Worm (Caenorhabditis elegans) whole organism, L1 larva: ENCODE results near the gene ppgn-1.
A peak's percentile ranks its signal among the peaks of the same experiment; 100 is the strongest.

Experiments
- C16A3.4 ChIP-seq: fragments of 150-350 bp; optimal IDR thresholded peaks from 2 replicates; lab custom pipeline; 2014; ENCODE audit warnings: missing biosample characterization, missing genetic modification characterization
- C34B4.2 ChIP-seq: sonication (generic microtip); optimal IDR thresholded peaks from 2 replicates; lab custom pipeline; 2017; ENCODE audit warnings: mild to moderate bottlenecking, missing genetic modification characterization, missing compliant biosample characterization
- F16B12.6 ChIP-seq: fragments of 150-350 bp; optimal IDR thresholded peaks from 2 replicates; lab custom pipeline; 2014; ENCODE audit warnings: missing biosample characterization, missing genetic modification characterization
- ama-1 ChIP-seq: fragments of 150-350 bp; optimal IDR thresholded peaks from 2 replicates; lab custom pipeline; 2014
- blmp-1 ChIP-seq: fragments of 150-350 bp; optimal IDR thresholded peaks from 2 replicates; lab custom pipeline; 2014; ENCODE audit warnings: missing biosample characterization, missing genetic modification characterization
- ceh-90 ChIP-seq: sonication (generic microtip); optimal IDR thresholded peaks from 2 replicates; lab custom pipeline; 2016; ENCODE audit warnings: missing genetic modification characterization, missing compliant biosample characterization
- dpl-1 ChIP-seq, 3 experiments: fragments of 150-350 bp in 2 of 3; sonication (generic microtip) in 1 of 3; optimal IDR thresholded peaks; 2 replicates each; lab custom pipeline; 2014 to 2017; ENCODE audit warnings: missing biosample characterization in 3 of 3, missing genetic modification characterization in 3 of 3, missing genetic modification reagents in 3 of 3
- efl-1 ChIP-seq, 4 experiments: fragments of 150-350 bp; optimal IDR thresholded peaks in 3 of 4; peaks in 1 of 4; 1 replicate in 1 of 4; 2 replicates in 3 of 4; lab custom pipeline; 2014; ENCODE audit warnings: missing biosample characterization in 2 of 4, missing genetic modification characterization in 2 of 4, missing genetic modification reagents in 2 of 4
- efl-3 ChIP-seq: fragments of 200-800 bp; sonication (Bioruptor generic); optimal IDR thresholded peaks from 2 replicates; lab custom pipeline; 2018; ENCODE audit warnings: mild to moderate bottlenecking, missing genetic modification characterization, missing compliant biosample characterization
- elt-2 ChIP-seq: sonication (generic microtip); optimal IDR thresholded peaks from 2 replicates; lab custom pipeline; 2016; ENCODE audit warnings: missing genetic modification characterization, mild to moderate bottlenecking, inconsistent platforms, missing compliant biosample characterization, missing genetic modification reagents
- elt-3 ChIP-seq, 6 experiments: fragments of 150-350 bp in 1 of 6; sonication (generic microtip); optimal IDR thresholded peaks; 2 replicates each; lab custom pipeline; 2017 to 2018; ENCODE audit warnings: missing biosample characterization in 6 of 6, missing genetic modification characterization in 6 of 6, inconsistent platforms in 1 of 6
- fos-1 ChIP-seq: fragments of 150-350 bp; optimal IDR thresholded peaks from 2 replicates; lab custom pipeline; 2014; ENCODE audit warnings: missing biosample characterization, missing genetic modification characterization
- grh-1 ChIP-seq: fragments of 200-800 bp; sonication (Bioruptor generic); IDR thresholded peaks from 2 replicates; pipeline ENCODE4 v1.3.6; 2022; ENCODE audit warnings: missing genetic modification reagents, missing genetic modification characterization, missing compliant biosample characterization
- hpl-2 ChIP-seq: fragments of 150-350 bp; optimal IDR thresholded peaks from 2 replicates; lab custom pipeline; 2014; ENCODE audit warnings: missing biosample characterization, missing genetic modification reagents, missing genetic modification characterization
- irx-1 ChIP-seq: sonication (generic microtip); optimal IDR thresholded peaks from 2 replicates; lab custom pipeline; 2016; ENCODE audit warnings: missing genetic modification characterization, missing compliant biosample characterization
- isw-1 ChIP-seq: fragments of 200-800 bp; sonication (Bioruptor generic); IDR thresholded peaks from 2 replicates; pipeline ENCODE4 v1.3.6; 2022; ENCODE audit warnings: missing genetic modification characterization, missing compliant biosample characterization
- lin-13 ChIP-seq: fragments of 150-350 bp; optimal IDR thresholded peaks from 2 replicates; lab custom pipeline; 2014; ENCODE audit warnings: missing biosample characterization, missing genetic modification reagents, missing genetic modification characterization
- lin-14 ChIP-seq: fragments of 200-800 bp; sonication (Bioruptor generic); optimal IDR thresholded peaks from 2 replicates; lab custom pipeline; 2018; ENCODE audit warnings: mild to moderate bottlenecking, missing genetic modification characterization, moderate library complexity, missing compliant biosample characterization
- lin-15B ChIP-seq: fragments of 150-350 bp; sonication (generic microtip); optimal IDR thresholded peaks from 3 replicates; lab custom pipeline; 2014; ENCODE audit warnings: missing biosample characterization, missing genetic modification characterization
- lin-35 ChIP-seq, 2 experiments: fragments of 150-350 bp; optimal IDR thresholded peaks; 2 replicates each; lab custom pipeline; 2014; ENCODE audit warnings: missing biosample characterization in 2 of 2, missing genetic modification characterization in 2 of 2, missing genetic modification reagents in 2 of 2
- lin-39 ChIP-seq: fragments of 150-350 bp; optimal IDR thresholded peaks from 2 replicates; lab custom pipeline; 2014; ENCODE audit warnings: missing biosample characterization, missing genetic modification reagents, missing genetic modification characterization
- lir-3 ChIP-seq: sonication (generic microtip); optimal IDR thresholded peaks from 2 replicates; lab custom pipeline; 2016; ENCODE audit warnings: mild to moderate bottlenecking, missing genetic modification characterization, moderate library complexity, missing compliant biosample characterization; ENCODE audit not compliant: poor library complexity
- mab-9 ChIP-seq: fragments of 200-800 bp; sonication (Bioruptor generic); IDR thresholded peaks from 2 replicates; pipeline ENCODE4 v1.3.6; 2022; ENCODE audit warnings: missing genetic modification reagents, missing genetic modification characterization, missing compliant biosample characterization
- mef-2 ChIP-seq: fragments of 150-350 bp; optimal IDR thresholded peaks from 2 replicates; lab custom pipeline; 2014; ENCODE audit warnings: missing biosample characterization, missing genetic modification characterization
- mep-1 ChIP-seq: fragments of 150-350 bp; optimal IDR thresholded peaks from 2 replicates; lab custom pipeline; 2014; ENCODE audit warnings: missing biosample characterization, missing genetic modification characterization
- nhr-19 ChIP-seq: fragments of 200-800 bp; sonication (Bioruptor generic); conservative IDR thresholded peaks from 2 replicates; pipeline ENCODE4 v1.3.6; 2022; ENCODE audit warnings: missing genetic modification characterization, missing compliant biosample characterization
- nhr-237 ChIP-seq: fragments of 150-350 bp; optimal IDR thresholded peaks from 2 replicates; lab custom pipeline; 2014; ENCODE audit warnings: missing biosample characterization, missing genetic modification characterization
- nhr-28 ChIP-seq: fragments of 150-350 bp; optimal IDR thresholded peaks from 2 replicates; lab custom pipeline; 2014; ENCODE audit warnings: missing biosample characterization, missing genetic modification characterization
- nhr-47 ChIP-seq: sonication (generic microtip); optimal IDR thresholded peaks from 2 replicates; lab custom pipeline; 2016; ENCODE audit warnings: mild to moderate bottlenecking, missing genetic modification characterization, moderate library complexity, missing compliant biosample characterization
- nhr-77 ChIP-seq: fragments of 150-350 bp; optimal IDR thresholded peaks from 2 replicates; lab custom pipeline; 2014; ENCODE audit warnings: missing biosample characterization, missing genetic modification characterization
- nhr-90 ChIP-seq: sonication (generic microtip); optimal IDR thresholded peaks from 2 replicates; lab custom pipeline; 2016; ENCODE audit warnings: mild to moderate bottlenecking, missing genetic modification characterization, missing compliant biosample characterization; ENCODE audit not compliant: poor library complexity
- rnt-1 ChIP-seq: sonication (generic microtip); optimal IDR thresholded peaks from 2 replicates; lab custom pipeline; 2016; ENCODE audit warnings: mild to moderate bottlenecking, missing genetic modification characterization, moderate library complexity, missing compliant biosample characterization
- skn-1 ChIP-seq: fragments of 150-350 bp; optimal IDR thresholded peaks from 2 replicates; lab custom pipeline; 2014; ENCODE audit warnings: missing biosample characterization, missing genetic modification characterization
- snpc-4 ChIP-seq: fragments of 150-350 bp; optimal IDR thresholded peaks from 2 replicates; lab custom pipeline; 2014; ENCODE audit warnings: missing biosample characterization, missing genetic modification characterization
- snu-23 ChIP-seq: sonication (generic microtip); optimal IDR thresholded peaks from 2 replicates; lab custom pipeline; 2016; ENCODE audit warnings: missing genetic modification characterization, missing compliant biosample characterization
- sox-4 ChIP-seq: sonication (generic microtip); optimal IDR thresholded peaks from 2 replicates; lab custom pipeline; 2016; ENCODE audit warnings: missing genetic modification characterization, missing compliant biosample characterization
- swsn-7 ChIP-seq: sonication (generic microtip); optimal IDR thresholded peaks from 2 replicates; lab custom pipeline; 2016; ENCODE audit warnings: missing genetic modification characterization, missing compliant biosample characterization
- tbx-2 ChIP-seq: sonication (generic microtip); optimal IDR thresholded peaks from 2 replicates; lab custom pipeline; 2016; ENCODE audit warnings: missing genetic modification characterization, missing compliant biosample characterization
- unc-30 ChIP-seq: sonication (generic microtip); optimal IDR thresholded peaks from 2 replicates; lab custom pipeline; 2017; ENCODE audit warnings: missing biosample characterization, missing genetic modification characterization
- unc-62 ChIP-seq: fragments of 150-350 bp; optimal IDR thresholded peaks from 2 replicates; lab custom pipeline; 2014; ENCODE audit warnings: missing biosample characterization, missing genetic modification reagents, missing genetic modification characterization
- unc-86 ChIP-seq: sonication (generic microtip); optimal IDR thresholded peaks from 2 replicates; lab custom pipeline; 2016; ENCODE audit warnings: missing genetic modification characterization, missing compliant biosample characterization
- xbp-1 ChIP-seq: sonication (generic microtip); optimal IDR thresholded peaks from 2 replicates; lab custom pipeline; 2016; ENCODE audit warnings: missing genetic modification characterization, missing compliant biosample characterization
- zip-4 ChIP-seq: fragments of 200-800 bp; sonication (Bioruptor generic); optimal IDR thresholded peaks from 2 replicates; lab custom pipeline; 2018; ENCODE audit warnings: mild to moderate bottlenecking, missing genetic modification characterization, moderate library complexity, missing compliant biosample characterization
- ztf-11 ChIP-seq, 2 experiments: sonication (generic microtip); optimal IDR thresholded peaks; 2 replicates each; lab custom pipeline; 2016 to 2017; ENCODE audit warnings: missing genetic modification characterization in 2 of 2, missing biosample characterization in 1 of 2, missing compliant biosample characterization in 1 of 2
- ztf-4 ChIP-seq: fragments of 150-350 bp; optimal IDR thresholded peaks from 2 replicates; lab custom pipeline; 2014; ENCODE audit warnings: missing biosample characterization, missing genetic modification characterization

The ppgn-1 gene

DNA sequence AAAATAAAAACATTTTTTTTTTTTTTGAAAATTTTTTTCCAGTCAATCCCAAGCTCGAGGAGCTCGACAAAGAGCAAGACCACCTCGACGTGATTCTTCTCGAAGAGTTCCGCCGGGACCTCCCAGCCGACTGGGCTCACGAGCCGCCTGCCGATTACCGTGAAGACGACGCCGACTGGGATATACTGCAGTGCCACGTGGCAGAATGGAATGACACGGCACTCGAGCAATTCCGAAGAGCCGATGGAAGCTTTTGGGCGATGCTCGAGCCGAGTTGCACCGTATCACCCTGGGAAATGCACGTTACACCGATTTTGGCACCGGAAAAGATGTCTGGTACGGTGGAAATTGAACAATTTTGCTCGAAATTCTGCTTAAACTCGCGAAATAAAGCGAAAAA, 44.3 kb upstream of the ppgn-1 start:
- TF ChIP-seq ztf-11 (tag; optimal IDR thresholded peaks at IDR 0.05; lab: Kevin White, UChicago) (no peak), unc-86 (tag; lab: Kevin White, UChicago) (no peak), nhr-28 (tag; lab: Kevin White, UChicago) (no peak), mab-9 (GFP tag; lab: Robert Waterston, UW) (no peak), ceh-90 (no peak), tbx-2 (no peak), isw-1 (GFP tag; lab: Robert Waterston, UW) (no peak), lin-39 (tag; lab: Kevin White, UChicago) (no peak), mep-1 (no peak), nhr-19 (GFP tag; lab: Robert Waterston, UW) (no peak), xbp-1 (tag; lab: Kevin White, UChicago) (no peak), lir-3 (tag; lab: Kevin White, UChicago) (no peak), grh-1 (GFP tag; lab: Robert Waterston, UW) (no peak), lin-15B (tag; lab: Kevin White, UChicago) (no peak), unc-30 (tag; lab: Kevin White, UChicago) (no peak), elt-3 (tag; optimal IDR thresholded peaks at IDR 0.05; lab: Kevin White, UChicago) (no peak), sox-4 (tag; lab: Kevin White, UChicago) (no peak), C16A3.4 (no peak), snpc-4 (tag; lab: Kevin White, UChicago) (no peak)

DNA sequence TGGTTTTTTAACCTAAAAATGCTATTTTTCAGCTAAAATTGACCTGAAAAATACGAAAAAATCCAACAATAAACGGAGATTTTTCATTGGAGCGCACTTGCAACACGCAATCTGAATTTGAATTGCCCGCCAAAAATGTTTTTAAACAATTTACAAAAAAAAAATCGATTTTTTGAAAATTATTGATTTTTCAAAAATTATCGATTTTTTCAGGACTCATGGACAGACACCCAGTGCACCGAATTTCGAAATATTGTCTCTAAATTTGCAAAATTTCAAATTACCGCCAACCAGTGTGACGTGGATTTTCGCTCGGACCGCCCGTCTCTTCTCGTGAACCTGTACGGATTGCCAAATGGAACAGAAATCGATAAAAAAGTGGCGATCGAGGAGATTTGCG, 43.1 kb upstream of the ppgn-1 start:
- TF ChIP-seq nhr-19 (GFP tag; lab: Robert Waterston, UW), result no peak
- TF ChIP-seq efl-3 (GFP tag; lab: Kevin White, UChicago), result no peak
- no peak for TF ChIP-seq nhr-47
- TF ChIP-seq nhr-77 (tag; lab: Kevin White, UChicago), result no peak
- no peak for TF ChIP-seq F16B12.6 (tag; lab: Kevin White, UChicago)
- no peak for TF ChIP-seq elt-3 (tag; optimal IDR thresholded peaks at IDR 0.05; lab: Kevin White, UChicago)
- no peak for TF ChIP-seq nhr-237 (tag; lab: Kevin White, UChicago)
- no peak for TF ChIP-seq irx-1 (tag; lab: Kevin White, UChicago)
- no peak for TF ChIP-seq skn-1 (tag; lab: Kevin White, UChicago)
- TF ChIP-seq ceh-90, result no peak
- no peak for TF ChIP-seq isw-1 (GFP tag; lab: Robert Waterston, UW)
- TF ChIP-seq blmp-1 (tag; lab: Kevin White, UChicago), result no peak
- TF ChIP-seq fos-1, result no peak
- TF ChIP-seq ztf-4 (tag; lab: Kevin White, UChicago), result no peak
- TF ChIP-seq rnt-1 (tag; lab: Kevin White, UChicago), result no peak
- TF ChIP-seq mef-2 (tag; lab: Kevin White, UChicago), result no peak

DNA sequence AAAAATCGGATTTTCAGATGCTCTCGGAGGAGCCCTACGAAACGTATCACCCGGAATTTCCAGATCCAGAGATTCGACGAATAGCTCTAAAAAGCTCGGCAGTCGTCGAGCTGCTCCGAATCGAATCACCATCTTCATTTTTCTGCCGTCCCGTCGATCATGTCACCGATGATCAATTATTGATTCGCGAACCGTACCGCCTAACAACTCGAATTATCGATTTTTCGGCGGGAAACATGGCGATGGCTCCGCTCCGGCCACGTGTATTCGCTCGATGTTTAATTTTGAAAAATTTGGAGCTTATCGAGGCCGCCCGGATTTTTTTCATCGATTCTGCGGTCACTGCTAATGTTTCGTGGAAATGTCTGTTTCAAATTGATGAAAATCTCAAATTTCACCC, 42.1 kb upstream of the ppgn-1 start, which contains the start of gene eri-5:
TSS of gene eri-5 (plus strand) at position 18 of the 400 bp plus-strand sequence.
- no peak for TF ChIP-seq efl-1 (optimal IDR thresholded peaks at IDR 0.05; lab: Kevin White, UChicago)
- TF ChIP-seq efl-1 (GFP tag; optimal IDR thresholded peaks at IDR 0.05 in 1 of 2; lab: Kevin White, UChicago), result peak in 1 of 2 experiments; percentile 41
- no peak for TF ChIP-seq lin-39 (tag; lab: Kevin White, UChicago)

DNA sequence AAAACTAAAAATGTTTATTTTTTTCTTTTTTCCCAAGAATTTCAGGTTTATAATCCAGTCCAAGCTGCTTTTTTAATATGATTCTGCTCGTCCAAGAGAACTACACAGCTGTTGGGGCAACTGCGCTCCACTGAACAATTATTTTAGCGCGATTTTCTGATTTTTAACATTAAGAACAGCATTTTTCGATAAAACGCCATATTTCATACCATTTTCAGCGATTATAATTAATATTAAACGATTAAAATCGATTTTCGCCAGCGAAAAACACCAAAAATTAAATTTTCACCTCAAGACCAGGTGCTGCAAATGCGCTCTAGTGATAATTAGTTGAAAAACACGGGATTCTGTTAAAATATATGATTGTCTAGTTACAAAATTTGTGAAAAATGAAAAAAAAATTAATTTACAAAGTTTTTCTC, 41.5 kb upstream of the ppgn-1 start:
- TF ChIP-seq ztf-4 (tag; lab: Kevin White, UChicago) (peak; percentile 90), lin-14 (GFP tag; lab: Kevin White, UChicago) (no peak), lin-39 (tag; lab: Kevin White, UChicago) (no peak), ama-1 (lab: Kevin White, UChicago) (peak; percentile 54), xbp-1 (tag; lab: Kevin White, UChicago) (peak; percentile 12), nhr-90 (tag; lab: Kevin White, UChicago) (peak; percentile 58), ztf-11 (tag; optimal IDR thresholded peaks at IDR 0.05; lab: Kevin White, UChicago) (no peak), hpl-2 (GFP tag; lab: Kevin White, UChicago) (peak; percentile 43), dpl-1 (GFP tag; optimal IDR thresholded peaks at IDR 0.05; lab: Kevin White, UChicago) (peak; percentile 12 to 59 (median 45)), skn-1 (tag; lab: Kevin White, UChicago) (no peak), zip-4 (GFP tag; lab: Kevin White, UChicago) (peak; percentile 12), nhr-47 (peak; percentile 43), C34B4.2 (peak; percentile 18), tbx-2 (peak; percentile 12), lin-13 (GFP tag; lab: Kevin White, UChicago) (peak; percentile 21), swsn-7 (peak; percentile 6), snu-23 (GFP tag; lab: Kevin White, UChicago) (peak; percentile 41), nhr-28 (tag; lab: Kevin White, UChicago) (no peak), efl-1 (optimal IDR thresholded peaks at IDR 0.05; lab: Kevin White, UChicago) (peak; percentile 12 to 44), efl-1 (GFP tag; optimal IDR thresholded peaks at IDR 0.05 in 1 of 2; lab: Kevin White, UChicago) (peak; percentile 64 to 93), elt-2 (tag; lab: Kevin White, UChicago) (peak; percentile 14), lin-35 (GFP tag; optimal IDR thresholded peaks at IDR 0.05; lab: Kevin White, UChicago) (peak in 1 of 2 experiments; percentile 69), blmp-1 (tag; lab: Kevin White, UChicago) (peak; percentile 12), unc-62 (GFP tag; lab: Kevin White, UChicago) (no peak), C16A3.4 (peak; percentile 10), elt-3 (tag; optimal IDR thresholded peaks at IDR 0.05; lab: Kevin White, UChicago) (peak in 2 of 6 experiments; percentile 6 to 52)
